Worm (Caenorhabditis elegans) whole organism, L1 larva: ENCODE results near the gene ZC373.5.
A peak's percentile ranks its signal among the peaks of the same experiment; 100 is the strongest.

ENCODE experiments used
- C04F5.9 ChIP-seq: sonication (generic microtip); optimal IDR thresholded peaks from 2 replicates; lab custom pipeline; 2016; ENCODE audit warnings: missing genetic modification characterization, missing compliant biosample characterization
- C34B4.2 ChIP-seq: sonication (generic microtip); optimal IDR thresholded peaks from 2 replicates; lab custom pipeline; 2017; ENCODE audit warnings: mild to moderate bottlenecking, missing genetic modification characterization, missing compliant biosample characterization
- F16B12.6 ChIP-seq: fragments of 150-350 bp; optimal IDR thresholded peaks from 2 replicates; lab custom pipeline; 2014; ENCODE audit warnings: missing biosample characterization, missing genetic modification characterization
- Y116A8C.19 ChIP-seq: sonication (generic microtip); optimal IDR thresholded peaks from 2 replicates; lab custom pipeline; 2016; ENCODE audit warnings: missing compliant biosample characterization, missing genetic modification characterization, borderline replicate concordance
- ama-1 ChIP-seq: fragments of 150-350 bp; optimal IDR thresholded peaks from 2 replicates; lab custom pipeline; 2014
- blmp-1 ChIP-seq: fragments of 150-350 bp; optimal IDR thresholded peaks from 2 replicates; lab custom pipeline; 2014; ENCODE audit warnings: missing biosample characterization, missing genetic modification characterization
- ceh-82 ChIP-seq, 3 experiments: fragments of 150-350 bp in 1 of 3; sonication (generic microtip) in 2 of 3; optimal IDR thresholded peaks; 2 replicates each; lab custom pipeline; 2014 to 2017; ENCODE audit warnings: missing biosample characterization in 3 of 3, missing genetic modification characterization in 3 of 3
- efl-1 ChIP-seq, 4 experiments: fragments of 150-350 bp; optimal IDR thresholded peaks in 3 of 4; peaks in 1 of 4; 1 replicate in 1 of 4; 2 replicates in 3 of 4; lab custom pipeline; 2014; ENCODE audit warnings: missing biosample characterization in 2 of 4, missing genetic modification characterization in 2 of 4, missing genetic modification reagents in 2 of 4
- egl-27 ChIP-seq, 2 experiments: fragments of 150-350 bp in 1 of 2; sonication (generic microtip); optimal IDR thresholded peaks; 3 replicates each; lab custom pipeline; 2017 to 2018; ENCODE audit warnings: missing biosample characterization in 2 of 2, missing genetic modification characterization in 2 of 2, missing genetic modification reagents in 2 of 2
- elt-2 ChIP-seq: sonication (generic microtip); optimal IDR thresholded peaks from 2 replicates; lab custom pipeline; 2016; ENCODE audit warnings: missing genetic modification characterization, mild to moderate bottlenecking, inconsistent platforms, missing compliant biosample characterization, missing genetic modification reagents
- elt-3 ChIP-seq, 6 experiments: fragments of 150-350 bp in 1 of 6; sonication (generic microtip); optimal IDR thresholded peaks; 2 replicates each; lab custom pipeline; 2017 to 2018; ENCODE audit warnings: missing biosample characterization in 6 of 6, missing genetic modification characterization in 6 of 6, inconsistent platforms in 1 of 6
- ets-5 ChIP-seq: fragments of 200-800 bp; sonication (Bioruptor generic); IDR thresholded peaks from 2 replicates; pipeline ENCODE4 v1.3.6; 2022; ENCODE audit warnings: missing genetic modification characterization, missing compliant biosample characterization
- fos-1 ChIP-seq: fragments of 150-350 bp; optimal IDR thresholded peaks from 2 replicates; lab custom pipeline; 2014; ENCODE audit warnings: missing biosample characterization, missing genetic modification characterization
- jun-1 ChIP-seq: fragments of 150-350 bp; optimal IDR thresholded peaks from 2 replicates; lab custom pipeline; 2014; ENCODE audit warnings: missing biosample characterization, missing genetic modification reagents, missing genetic modification characterization
- lin-14 ChIP-seq: fragments of 200-800 bp; sonication (Bioruptor generic); optimal IDR thresholded peaks from 2 replicates; lab custom pipeline; 2018; ENCODE audit warnings: mild to moderate bottlenecking, missing genetic modification characterization, moderate library complexity, missing compliant biosample characterization
- lin-15B ChIP-seq: fragments of 150-350 bp; sonication (generic microtip); optimal IDR thresholded peaks from 3 replicates; lab custom pipeline; 2014; ENCODE audit warnings: missing biosample characterization, missing genetic modification characterization
- lin-35 ChIP-seq, 2 experiments: fragments of 150-350 bp; optimal IDR thresholded peaks; 2 replicates each; lab custom pipeline; 2014; ENCODE audit warnings: missing biosample characterization in 2 of 2, missing genetic modification characterization in 2 of 2, missing genetic modification reagents in 2 of 2
- lsy-2 ChIP-seq, 2 experiments: fragments of 150-350 bp; optimal IDR thresholded peaks; 2 replicates each; lab custom pipeline; 2014; ENCODE audit warnings: missing biosample characterization in 2 of 2, missing genetic modification characterization in 2 of 2
- mab-9 ChIP-seq: fragments of 200-800 bp; sonication (Bioruptor generic); IDR thresholded peaks from 2 replicates; pipeline ENCODE4 v1.3.6; 2022; ENCODE audit warnings: missing genetic modification reagents, missing genetic modification characterization, missing compliant biosample characterization
- mdl-1 ChIP-seq, 2 experiments: fragments of 150-350 bp; optimal IDR thresholded peaks; 2 replicates each; lab custom pipeline; 2014 to 2017; ENCODE audit warnings: missing biosample characterization in 2 of 2, missing genetic modification characterization in 2 of 2, inconsistent platforms in 1 of 2
- mef-2 ChIP-seq: fragments of 150-350 bp; optimal IDR thresholded peaks from 2 replicates; lab custom pipeline; 2014; ENCODE audit warnings: missing biosample characterization, missing genetic modification characterization
- nhr-12 ChIP-seq: sonication (generic microtip); optimal IDR thresholded peaks from 2 replicates; lab custom pipeline; 2017; ENCODE audit warnings: missing biosample characterization, missing genetic modification characterization
- nhr-19 ChIP-seq: fragments of 200-800 bp; sonication (Bioruptor generic); conservative IDR thresholded peaks from 2 replicates; pipeline ENCODE4 v1.3.6; 2022; ENCODE audit warnings: missing genetic modification characterization, missing compliant biosample characterization
- nhr-20 ChIP-seq: sonication (generic microtip); optimal IDR thresholded peaks from 2 replicates; lab custom pipeline; 2016; ENCODE audit warnings: mild to moderate bottlenecking, missing genetic modification characterization, missing compliant biosample characterization
- nhr-28 ChIP-seq: fragments of 150-350 bp; optimal IDR thresholded peaks from 2 replicates; lab custom pipeline; 2014; ENCODE audit warnings: missing biosample characterization, missing genetic modification characterization
- nhr-71 ChIP-seq: sonication (generic microtip); optimal IDR thresholded peaks from 2 replicates; lab custom pipeline; 2016; ENCODE audit warnings: mild to moderate bottlenecking, missing genetic modification characterization, moderate library complexity, missing compliant biosample characterization
- nhr-85 ChIP-seq: sonication (generic microtip); peaks from one replicate; lab custom pipeline; 2016; ENCODE audit warnings: missing genetic modification characterization, inconsistent platforms, missing compliant biosample characterization
- nhr-90 ChIP-seq: sonication (generic microtip); optimal IDR thresholded peaks from 2 replicates; lab custom pipeline; 2016; ENCODE audit warnings: mild to moderate bottlenecking, missing genetic modification characterization, missing compliant biosample characterization; ENCODE audit not compliant: poor library complexity
- pqm-1 ChIP-seq: sonication (generic microtip); optimal IDR thresholded peaks from 3 replicates; lab custom pipeline; 2017; ENCODE audit warnings: missing biosample characterization, missing genetic modification characterization
- rnt-1 ChIP-seq: sonication (generic microtip); optimal IDR thresholded peaks from 2 replicates; lab custom pipeline; 2016; ENCODE audit warnings: mild to moderate bottlenecking, missing genetic modification characterization, moderate library complexity, missing compliant biosample characterization
- snpc-4 ChIP-seq: fragments of 150-350 bp; optimal IDR thresholded peaks from 2 replicates; lab custom pipeline; 2014; ENCODE audit warnings: missing biosample characterization, missing genetic modification characterization
- snu-23 ChIP-seq: sonication (generic microtip); optimal IDR thresholded peaks from 2 replicates; lab custom pipeline; 2016; ENCODE audit warnings: missing genetic modification characterization, missing compliant biosample characterization
- sox-4 ChIP-seq: sonication (generic microtip); optimal IDR thresholded peaks from 2 replicates; lab custom pipeline; 2016; ENCODE audit warnings: missing genetic modification characterization, missing compliant biosample characterization
- sup-37 ChIP-seq: fragments of 200-800 bp; sonication (Bioruptor generic); optimal IDR thresholded peaks from 2 replicates; lab custom pipeline; 2018; ENCODE audit warnings: mild to moderate bottlenecking, missing genetic modification characterization, missing compliant biosample characterization
- tbx-2 ChIP-seq: sonication (generic microtip); optimal IDR thresholded peaks from 2 replicates; lab custom pipeline; 2016; ENCODE audit warnings: missing genetic modification characterization, missing compliant biosample characterization
- tlp-1 ChIP-seq: fragments of 150-350 bp; optimal IDR thresholded peaks from 2 replicates; lab custom pipeline; 2014; ENCODE audit warnings: missing biosample characterization, missing genetic modification characterization
- unc-30 ChIP-seq: sonication (generic microtip); optimal IDR thresholded peaks from 2 replicates; lab custom pipeline; 2017; ENCODE audit warnings: missing biosample characterization, missing genetic modification characterization
- unc-62 ChIP-seq: fragments of 150-350 bp; optimal IDR thresholded peaks from 2 replicates; lab custom pipeline; 2014; ENCODE audit warnings: missing biosample characterization, missing genetic modification reagents, missing genetic modification characterization
- unc-98 ChIP-seq: fragments of 200-800 bp; sonication (Bioruptor generic); IDR thresholded peaks from 2 replicates; pipeline ENCODE4 v1.3.6; 2022; ENCODE audit warnings: missing genetic modification characterization, missing compliant biosample characterization
- xbp-1 ChIP-seq: sonication (generic microtip); optimal IDR thresholded peaks from 2 replicates; lab custom pipeline; 2016; ENCODE audit warnings: missing genetic modification characterization, missing compliant biosample characterization
- ztf-11 ChIP-seq, 2 experiments: sonication (generic microtip); optimal IDR thresholded peaks; 2 replicates each; lab custom pipeline; 2016 to 2017; ENCODE audit warnings: missing genetic modification characterization in 2 of 2, missing biosample characterization in 1 of 2, missing compliant biosample characterization in 1 of 2
- ztf-4 ChIP-seq: fragments of 150-350 bp; optimal IDR thresholded peaks from 2 replicates; lab custom pipeline; 2014; ENCODE audit warnings: missing biosample characterization, missing genetic modification characterization

Gene ZC373.5

ce11 chrX:10087866-10088265 lies 13.7 kb upstream of the ZC373.5 start, which contains the start of gene flp-28:
TSS of gene flp-28 (minus strand) at chrX:10087966.
- TF ChIP-seq pqm-1 (no peak), C34B4.2 (no peak), nhr-12 (no peak), tlp-1 (no peak), sup-37 (GFP tag; lab: Kevin White, UChicago) (no peak), fos-1 (tag; lab: Kevin White, UChicago) (no peak), xbp-1 (tag; lab: Kevin White, UChicago) (no peak), lsy-2 (tag; optimal IDR thresholded peaks at IDR 0.05; lab: Kevin White, UChicago) (no peak)

ce11 chrX:10085073-10085472 lies 10.9 kb upstream of the ZC373.5 start:
- no peak for TF ChIP-seq ama-1
- TF ChIP-seq sox-4 (tag; lab: Kevin White, UChicago) = no peak
- no peak for TF ChIP-seq F16B12.6 (tag; lab: Kevin White, UChicago)
- TF ChIP-seq rnt-1 (tag; lab: Kevin White, UChicago) = no peak
- no peak for TF ChIP-seq ztf-4 (tag; lab: Kevin White, UChicago)
- TF ChIP-seq Y116A8C.19 (tag; lab: Kevin White, UChicago) = no peak
- no peak for TF ChIP-seq lin-15B (tag; lab: Kevin White, UChicago)
- TF ChIP-seq jun-1 (tag; lab: Kevin White, UChicago) = no peak
- TF ChIP-seq snpc-4 (tag; lab: Kevin White, UChicago) = no peak
- no peak for TF ChIP-seq mef-2 (tag; lab: Kevin White, UChicago)
- TF ChIP-seq mab-9 (GFP tag; lab: Robert Waterston, UW) = no peak
- TF ChIP-seq ceh-82 (tag; optimal IDR thresholded peaks at IDR 0.05; lab: Kevin White, UChicago) = no peak
- TF ChIP-seq pqm-1 = no peak
- no peak for TF ChIP-seq mdl-1 (tag; optimal IDR thresholded peaks at IDR 0.05; lab: Kevin White, UChicago)
- TF ChIP-seq unc-62 (GFP tag; lab: Kevin White, UChicago) = no peak

- TF ChIP-seq nhr-85 (tag; lab: Kevin White, UChicago) (peak; percentile 86), mdl-1 (tag; optimal IDR thresholded peaks at IDR 0.05; lab: Kevin White, UChicago) (peak in 1 of 2 experiments; percentile 39), ztf-11 (tag; optimal IDR thresholded peaks at IDR 0.05; lab: Kevin White, UChicago) (no peak), nhr-20 (tag; lab: Kevin White, UChicago) (peak; percentile 72), lin-35 (GFP tag; optimal IDR thresholded peaks at IDR 0.05; lab: Kevin White, UChicago) (peak in 1 of 2 experiments; percentile 66), efl-1 (optimal IDR thresholded peaks at IDR 0.05; lab: Kevin White, UChicago) (no peak), efl-1 (GFP tag; optimal IDR thresholded peaks at IDR 0.05 in 1 of 2; lab: Kevin White, UChicago) (peak in 1 of 2 experiments; percentile 82), egl-27 (tag; optimal IDR thresholded peaks at IDR 0.05; lab: Kevin White, UChicago) (no peak), tbx-2 (tag; lab: Kevin White, UChicago) (peak; percentile 28), snu-23 (peak; percentile 2), lin-14 (GFP tag; lab: Kevin White, UChicago) (peak; percentile 34), nhr-71 (tag; lab: Kevin White, UChicago) (peak; percentile 63), elt-2 (tag; lab: Kevin White, UChicago) (peak; percentile 98), nhr-90 (tag; lab: Kevin White, UChicago) (peak; percentile 68), lsy-2 (tag; optimal IDR thresholded peaks at IDR 0.05; lab: Kevin White, UChicago) (peak in 1 of 2 experiments; percentile 17), ets-5 (GFP tag; lab: Robert Waterston, UW) (no peak), unc-30 (no peak), elt-3 (tag; optimal IDR thresholded peaks at IDR 0.05; lab: Kevin White, UChicago) (peak in 3 of 6 experiments; percentile 25 to 76 (median 25)), unc-98 (GFP tag; lab: Robert Waterston, UW) (no peak), blmp-1 (tag; lab: Kevin White, UChicago) (peak; percentile 35), C04F5.9 (tag; lab: Kevin White, UChicago) (no peak), Y116A8C.19 (tag; lab: Kevin White, UChicago) (no peak), nhr-19 (peak; percentile 44; the same call in 1 of the 2 replicates), nhr-28 (tag; lab: Kevin White, UChicago) (no peak)
Measured at ce11 chrX:10084050-10084672, 10.0 kb upstream of the ZC373.5 start, which contains the start of gene W07E11.1. TSS of gene W07E11.1 (plus strand) at chrX:10084622.
